Fruit fly (Drosophila melanogaster): ENCODE results near the gene Mpp6.

Mpp6 gene

DNA sequence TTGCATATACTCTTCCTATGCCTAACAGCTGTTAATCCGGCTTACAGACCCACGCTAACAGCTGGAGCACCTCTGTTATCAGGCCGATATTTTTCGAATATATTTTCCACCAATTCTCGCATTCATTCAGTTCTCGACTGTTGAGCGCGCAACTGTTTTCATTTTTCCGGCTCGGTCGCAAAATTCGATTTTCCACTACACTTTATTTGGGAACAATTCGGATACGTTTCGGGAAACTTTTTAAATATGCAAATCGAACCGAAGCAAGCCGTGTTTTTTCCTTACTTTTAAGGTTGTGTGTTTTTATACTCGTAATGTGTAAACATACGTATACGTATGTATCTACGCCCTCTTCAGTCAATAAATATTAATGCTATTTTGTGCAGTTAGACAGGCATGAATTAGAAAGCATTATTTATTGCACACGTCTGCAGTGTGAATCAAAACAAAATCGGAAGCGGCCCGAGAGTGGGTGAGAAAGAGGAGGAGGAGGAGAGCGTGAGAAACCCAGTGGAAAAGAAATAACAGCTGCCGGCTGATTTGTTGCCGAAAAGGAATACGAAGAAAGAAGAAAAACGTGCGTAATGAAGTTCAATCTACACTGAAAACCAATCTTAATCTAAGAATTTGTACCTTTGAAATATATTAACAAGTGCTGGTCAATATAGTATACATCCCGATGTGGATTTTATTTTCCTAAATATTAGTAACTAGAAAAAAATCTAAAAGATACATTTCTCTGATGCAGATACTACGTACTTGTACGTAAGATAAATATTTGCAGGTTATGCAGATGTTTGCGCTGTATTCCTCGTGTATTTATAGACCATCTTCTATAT, 48.2 kb upstream of the Mpp6 start (continued):
- no peak for TF ChIP-seq prd (optimal IDR thresholded peaks at IDR 0.05)
- TF ChIP-seq prd (GFP tag; IDR thresholded peaks at IDR 0.05) = no peak
- TF ChIP-seq Hey (tag; optimal IDR thresholded peaks at IDR 0.05) = no peak
- TF ChIP-seq ac (GFP tag; optimal IDR thresholded peaks at IDR 0.05) = no peak
- TF ChIP-seq CG15601 (tag; optimal IDR thresholded peaks at IDR 0.05) = no peak
- no peak for TF ChIP-seq jumu (GFP tag; optimal IDR thresholded peaks at IDR 0.05)
- TF ChIP-seq CG12659 (GFP tag; optimal IDR thresholded peaks at IDR 0.05) = no peak
- TF ChIP-seq CG30403 (GFP tag; optimal IDR thresholded peaks at IDR 0.05) = no peak
- TF ChIP-seq ranshi (GFP tag; IDR thresholded peaks at IDR 0.05) = no peak
- TF ChIP-seq CG18476 (GFP tag; optimal IDR thresholded peaks at IDR 0.05) = no peak
- TF ChIP-seq CG14050 (GFP tag; IDR thresholded peaks at IDR 0.05) = no peak
- no peak for TF ChIP-seq Ravus (GFP tag; IDR thresholded peaks at IDR 0.05)
- no peak for TF ChIP-seq CG11723 (GFP tag; optimal IDR thresholded peaks at IDR 0.05)
- TF ChIP-seq dmrt99B (tag; optimal IDR thresholded peaks at IDR 0.05) = no peak
- TF ChIP-seq CG9437 (GFP tag; optimal IDR thresholded peaks at IDR 0.05) = no peak
- no peak for TF ChIP-seq chif (GFP tag; optimal IDR thresholded peaks at IDR 0.05)
- no peak for TF ChIP-seq Chrac-16 (GFP tag; optimal IDR thresholded peaks at IDR 0.05)
- TF ChIP-seq MTF-1 (GFP tag; optimal IDR thresholded peaks at IDR 0.05; ENCODE audit: borderline replicate concordance) = no peak
- no peak for TF ChIP-seq Hr78 (GFP tag; optimal IDR thresholded peaks at IDR 0.05)
- TF ChIP-seq CG1233 (GFP tag; optimal IDR thresholded peaks at IDR 0.05) = no peak
- TF ChIP-seq PHDP (tag; optimal IDR thresholded peaks at IDR 0.05) = no peak
- TF ChIP-seq tna (GFP tag; IDR thresholded peaks at IDR 0.05; ENCODE audit: partially characterized antibody) = peak; percentile 31; the same call in 1 of the 2 replicates
- no peak for TF ChIP-seq CG33213 (GFP tag; optimal IDR thresholded peaks at IDR 0.05)
- no peak for TF ChIP-seq stc (GFP tag; IDR thresholded peaks at IDR 0.05)
- no peak for TF ChIP-seq sob (GFP tag; IDR thresholded peaks at IDR 0.05)
- TF ChIP-seq vfl (GFP tag; optimal IDR thresholded peaks at IDR 0.05) = no peak
- no peak for TF ChIP-seq CG3065 (GFP tag; optimal IDR thresholded peaks at IDR 0.05)
- TF ChIP-seq CG7271 (tag; optimal IDR thresholded peaks at IDR 0.05) = peak; percentile 37
- TF ChIP-seq oc (tag; optimal IDR thresholded peaks at IDR 0.05) = no peak
- TF ChIP-seq Sin3A (optimal IDR thresholded peaks at IDR 0.05) = no peak
- TF ChIP-seq Myb (GFP tag; optimal IDR thresholded peaks at IDR 0.05) = no peak
- no peak for TF ChIP-seq CG42726 (GFP tag; IDR thresholded peaks at IDR 0.05; ENCODE audit: partially characterized antibody)
- no peak for TF ChIP-seq CG4617 (GFP tag; optimal IDR thresholded peaks at IDR 0.05; ENCODE audit: borderline replicate concordance)
- 0 out of 2 replicates have a peak, but pooled peaks have one; percentile 22 for TF ChIP-seq bbx (GFP tag; IDR thresholded peaks at IDR 0.05; ENCODE audit: partially characterized antibody)
- TF ChIP-seq da (GFP tag; optimal IDR thresholded peaks at IDR 0.05) = no peak
- TF ChIP-seq fd102C (GFP tag; optimal IDR thresholded peaks at IDR 0.05) = no peak
- no peak for TF ChIP-seq Bteb2 (GFP tag; optimal IDR thresholded peaks at IDR 0.05)
- no peak for TF ChIP-seq CG10274 (GFP tag; optimal IDR thresholded peaks at IDR 0.05)
- no peak for TF ChIP-seq Trl (optimal IDR thresholded peaks at IDR 0.05)
- no peak for TF ChIP-seq Trl (GFP tag; optimal IDR thresholded peaks at IDR 0.05)
- no peak for TF ChIP-seq CG3838 (GFP tag; optimal IDR thresholded peaks at IDR 0.05)
- no peak for TF ChIP-seq CG12071 (GFP tag; optimal IDR thresholded peaks at IDR 0.05)
- no peak for TF ChIP-seq NFAT (GFP tag; IDR thresholded peaks at IDR 0.05)
- no peak for TF ChIP-seq nom (GFP tag; optimal IDR thresholded peaks at IDR 0.05)
- TF ChIP-seq CG11247 (GFP tag; IDR thresholded peaks at IDR 0.05) = no peak
- no peak for TF ChIP-seq wdn (GFP tag; IDR thresholded peaks at IDR 0.05)
- no peak for TF ChIP-seq ssp (GFP tag; IDR thresholded peaks at IDR 0.05)
- TF ChIP-seq nerfin-2 (GFP tag; IDR thresholded peaks at IDR 0.05; ENCODE audit: partially characterized antibody) = no peak
- TF ChIP-seq CG12299 (tag; optimal IDR thresholded peaks at IDR 0.05) = no peak
- TF ChIP-seq CG12104 (GFP tag; optimal IDR thresholded peaks at IDR 0.05) = no peak
